Worm (Caenorhabditis elegans) whole organism, L4 larva: ENCODE results near the gene his-24.

ENCODE experiments used
- D1046.2 ChIP-seq: fragments of 200-800 bp; sonication (Bioruptor generic); IDR thresholded peaks from 2 replicates; pipeline ENCODE4 v1.3.6; 2022; ENCODE audit warnings: missing genetic modification characterization, missing compliant biosample characterization
- F10B5.3 ChIP-seq: sonication (generic microtip); optimal IDR thresholded peaks from 2 replicates; lab custom pipeline; 2016; ENCODE audit warnings: mild to moderate bottlenecking, missing genetic modification characterization, missing compliant biosample characterization
- F26F4.8 ChIP-seq: fragments of 200-800 bp; sonication (Bioruptor generic); conservative IDR thresholded peaks from 2 replicates; pipeline ENCODE4 v1.3.6; 2022; ENCODE audit warnings: missing genetic modification characterization, missing compliant biosample characterization
- F37D6.2 ChIP-seq: sonication (generic microtip); optimal IDR thresholded peaks from 2 replicates; lab custom pipeline; 2016; ENCODE audit warnings: mild to moderate bottlenecking, missing genetic modification characterization, missing compliant biosample characterization
- ZK546.5 ChIP-seq, 2 experiments: sonication (generic microtip); optimal IDR thresholded peaks; 2 replicates each; lab custom pipeline; 2017; ENCODE audit warnings: missing biosample characterization in 2 of 2, missing genetic modification characterization in 2 of 2
- aha-1 ChIP-seq: fragments of 150-350 bp; peaks from one replicate; lab custom pipeline; 2014; ENCODE audit warnings: missing biosample characterization, missing genetic modification characterization
- aly-2 ChIP-seq: sonication (generic microtip); optimal IDR thresholded peaks from 2 replicates; lab custom pipeline; 2018; ENCODE audit warnings: missing biosample characterization, missing genetic modification characterization
- attf-4 ChIP-seq: sonication (generic microtip); optimal IDR thresholded peaks from 3 replicates; lab custom pipeline; 2017; ENCODE audit warnings: missing biosample characterization, missing genetic modification characterization
- ceh-20 ChIP-seq: fragments of 200-800 bp; sonication (Bioruptor generic); IDR thresholded peaks from 2 replicates; pipeline ENCODE4 v1.3.6; 2022; ENCODE audit warnings: missing genetic modification reagents, missing genetic modification characterization, missing compliant biosample characterization
- ceh-32 ChIP-seq: sonication (generic microtip); optimal IDR thresholded peaks from 2 replicates; lab custom pipeline; 2016; ENCODE audit warnings: mild to moderate bottlenecking, missing genetic modification characterization, missing compliant biosample characterization; ENCODE audit not compliant: poor library complexity
- ceh-44 ChIP-seq: fragments of 200-800 bp; sonication (Bioruptor generic); IDR thresholded peaks from 2 replicates; pipeline ENCODE4 v1.3.6; 2022; ENCODE audit warnings: missing genetic modification reagents, missing genetic modification characterization, missing compliant biosample characterization
- ceh-62 ChIP-seq: sonication (generic microtip); optimal IDR thresholded peaks from 2 replicates; lab custom pipeline; 2017; ENCODE audit warnings: missing biosample characterization, missing genetic modification characterization
- cey-2 ChIP-seq: sonication (generic microtip); optimal IDR thresholded peaks from 3 replicates; lab custom pipeline; 2017; ENCODE audit warnings: missing genetic modification characterization, mild to moderate bottlenecking, missing compliant biosample characterization, antibody characterized with exemption, borderline replicate concordance; ENCODE audit not compliant: insufficient read depth
- daf-16 ChIP-seq, 3 experiments: sonication (generic microtip); optimal IDR thresholded peaks; 2 replicates each; lab custom pipeline; 2016 to 2017; ENCODE audit warnings: missing genetic modification characterization in 3 of 3, missing genetic modification reagents in 3 of 3, mild to moderate bottlenecking in 2 of 3, missing compliant biosample characterization in 2 of 3, missing biosample characterization in 1 of 3, moderate library complexity in 1 of 3
- daf-19 ChIP-seq: fragments of 200-800 bp; sonication (Bioruptor generic); conservative IDR thresholded peaks from 2 replicates; pipeline ENCODE4 v1.3.6; 2022; ENCODE audit warnings: missing genetic modification characterization, missing compliant biosample characterization
- dmd-6 ChIP-seq: fragments of 200-800 bp; sonication (Bioruptor generic); IDR thresholded peaks from 2 replicates; pipeline ENCODE4 v1.3.6; 2022; ENCODE audit warnings: missing genetic modification reagents, missing genetic modification characterization, missing compliant biosample characterization
- dmd-8 ChIP-seq: fragments of 200-800 bp; sonication (Bioruptor generic); IDR thresholded peaks from 2 replicates; pipeline ENCODE4 v1.3.6; 2022; ENCODE audit warnings: missing genetic modification characterization, missing compliant biosample characterization
- dmd-9 ChIP-seq: fragments of 200-800 bp; sonication (Bioruptor generic); IDR thresholded peaks from 2 replicates; pipeline ENCODE4 v1.3.6; 2022; ENCODE audit warnings: missing genetic modification reagents, missing genetic modification characterization, missing compliant biosample characterization
- egl-43 ChIP-seq: fragments of 200-800 bp; sonication (Bioruptor generic); IDR thresholded peaks from 2 replicates; pipeline ENCODE4 v1.3.6; 2022; ENCODE audit warnings: missing genetic modification reagents, missing genetic modification characterization, missing compliant biosample characterization
- fos-1 ChIP-seq: fragments of 150-350 bp; optimal IDR thresholded peaks from 2 replicates; lab custom pipeline; 2014; ENCODE audit warnings: missing biosample characterization, missing genetic modification characterization
- hif-1 ChIP-seq, 2 experiments: sonication (generic microtip); optimal IDR thresholded peaks; 2 replicates each; lab custom pipeline; 2016 to 2017; ENCODE audit warnings: missing compliant biosample characterization in 2 of 2, missing genetic modification characterization in 2 of 2, missing genetic modification reagents in 2 of 2, missing genotype in 2 of 2, mild to moderate bottlenecking in 1 of 2
- hlh-11 ChIP-seq: fragments of 200-800 bp; sonication (Bioruptor generic); optimal IDR thresholded peaks from 2 replicates; lab custom pipeline; 2018; ENCODE audit warnings: mild to moderate bottlenecking, missing genetic modification characterization, missing compliant biosample characterization
- hlh-30 ChIP-seq: sonication (generic microtip); optimal IDR thresholded peaks from 2 replicates; lab custom pipeline; 2017; ENCODE audit warnings: antibody characterized with exemption, mild to moderate bottlenecking, missing genetic modification characterization, missing compliant biosample characterization; ENCODE audit not compliant: insufficient read depth
- lin-1 ChIP-seq: fragments of 200-800 bp; sonication (Bioruptor generic); IDR thresholded peaks from 2 replicates; pipeline ENCODE4 v1.3.6; 2022; ENCODE audit warnings: missing genetic modification reagents, missing genetic modification characterization, missing compliant biosample characterization
- lin-15B ChIP-seq: fragments of 150-350 bp; sonication (generic microtip); optimal IDR thresholded peaks from 3 replicates; lab custom pipeline; 2014; ENCODE audit warnings: missing biosample characterization, missing genetic modification characterization
- lin-29 ChIP-seq: fragments of 200-800 bp; sonication (Bioruptor generic); IDR thresholded peaks from 2 replicates; pipeline ENCODE4 v1.3.6; 2022; ENCODE audit warnings: missing genetic modification reagents, missing genetic modification characterization, missing compliant biosample characterization
- lin-38 ChIP-seq: fragments of 200-800 bp; sonication (Bioruptor generic); IDR thresholded peaks from 2 replicates; pipeline ENCODE4 v1.3.6; 2022; ENCODE audit warnings: missing genetic modification reagents, missing genetic modification characterization, missing compliant biosample characterization
- lin-39 ChIP-seq: fragments of 150-350 bp; optimal IDR thresholded peaks from 2 replicates; lab custom pipeline; 2014; ENCODE audit warnings: missing biosample characterization, missing genetic modification reagents, missing genetic modification characterization
- mdt-29 ChIP-seq: fragments of 200-800 bp; sonication (Bioruptor generic); IDR thresholded peaks from 2 replicates; pipeline ENCODE4 v1.3.6; 2022; ENCODE audit warnings: missing genetic modification reagents, missing genetic modification characterization, missing compliant biosample characterization
- mes-2 ChIP-seq: sonication (generic microtip); optimal IDR thresholded peaks from 2 replicates; lab custom pipeline; 2016; ENCODE audit warnings: missing genotype, mild to moderate bottlenecking, missing genetic modification characterization, missing compliant biosample characterization; ENCODE audit not compliant: poor library complexity, severe bottlenecking
- nhr-41 ChIP-seq: fragments of 200-800 bp; sonication (Bioruptor generic); IDR thresholded peaks from 2 replicates; pipeline ENCODE4 v1.3.6; 2022; ENCODE audit warnings: missing genetic modification reagents, missing genetic modification characterization, missing compliant biosample characterization
- nhr-48 ChIP-seq: sonication (generic microtip); optimal IDR thresholded peaks from 2 replicates; lab custom pipeline; 2016; ENCODE audit warnings: mild to moderate bottlenecking, missing genetic modification characterization, missing compliant biosample characterization
- saeg-2 ChIP-seq: fragments of 200-800 bp; sonication (Bioruptor generic); IDR thresholded peaks from 2 replicates; pipeline ENCODE4 v1.3.6; 2022; ENCODE audit warnings: missing genetic modification reagents, missing genetic modification characterization, missing compliant biosample characterization
- unc-39 ChIP-seq: sonication (generic microtip); optimal IDR thresholded peaks from 2 replicates; lab custom pipeline; 2017; ENCODE audit warnings: missing biosample characterization, missing genetic modification characterization
- zfp-3 ChIP-seq: fragments of 200-800 bp; sonication (Bioruptor generic); conservative IDR thresholded peaks from 2 replicates; pipeline ENCODE4 v1.3.6; 2022; ENCODE audit warnings: missing genetic modification reagents, missing genetic modification characterization, missing compliant biosample characterization
- zip-11 ChIP-seq: fragments of 200-800 bp; sonication (Bioruptor generic); IDR thresholded peaks from 2 replicates; pipeline ENCODE4 v1.3.6; 2022; ENCODE audit warnings: missing genetic modification characterization, missing compliant biosample characterization
- ztf-11 ChIP-seq: fragments of 150-350 bp; optimal IDR thresholded peaks from 2 replicates; lab custom pipeline; 2014; ENCODE audit warnings: missing biosample characterization, missing genetic modification characterization

The his-24 gene

DNA sequence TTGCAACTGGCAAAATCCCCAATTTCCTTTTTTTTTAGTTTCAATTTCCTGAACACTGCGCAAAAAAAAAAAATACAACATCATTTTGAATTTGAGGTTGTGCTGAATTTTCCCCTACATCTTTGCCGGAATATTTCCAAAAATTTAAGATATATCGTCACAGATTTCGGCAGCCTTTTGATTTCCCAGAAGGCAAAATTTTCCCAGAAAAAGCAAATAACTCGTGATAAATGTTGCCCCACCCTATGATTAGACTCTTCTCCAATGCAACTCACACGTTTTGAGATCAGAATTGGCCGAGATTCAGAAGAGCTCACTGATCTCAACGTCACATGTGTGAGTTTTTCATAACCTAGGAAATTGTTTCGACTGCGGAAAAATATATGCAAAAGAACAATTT is 2.5 kb downstream of the his-24 start:
- TF ChIP-seq zip-11 (GFP tag; lab: Robert Waterston, UW) (no peak), mes-2 (tag; lab: Kevin White, UChicago) (no peak), ceh-32 (tag; lab: Kevin White, UChicago) (no peak), lin-38 (GFP tag; lab: Robert Waterston, UW) (no peak), D1046.2 (GFP tag; lab: Robert Waterston, UW) (no peak), aly-2 (tag; lab: Kevin White, UChicago) (no peak), mdt-29 (GFP tag; lab: Robert Waterston, UW) (no peak), ceh-44 (GFP tag; lab: Robert Waterston, UW) (no peak), F37D6.2 (tag; lab: Kevin White, UChicago) (no peak), ZK546.5 (tag; optimal IDR thresholded peaks at IDR 0.05; lab: Kevin White, UChicago) (no peak), nhr-48 (tag; lab: Kevin White, UChicago) (no peak), lin-39 (tag; lab: Kevin White, UChicago) (no peak), F10B5.3 (tag; lab: Kevin White, UChicago) (no peak), attf-4 (no peak), saeg-2 (GFP tag; lab: Robert Waterston, UW) (no peak), dmd-6 (GFP tag; lab: Robert Waterston, UW) (no peak), lin-29 (GFP tag; lab: Robert Waterston, UW) (no peak), dmd-8 (GFP tag; lab: Robert Waterston, UW) (no peak), egl-43 (no peak), fos-1 (tag; lab: Kevin White, UChicago) (no peak)

DNA sequence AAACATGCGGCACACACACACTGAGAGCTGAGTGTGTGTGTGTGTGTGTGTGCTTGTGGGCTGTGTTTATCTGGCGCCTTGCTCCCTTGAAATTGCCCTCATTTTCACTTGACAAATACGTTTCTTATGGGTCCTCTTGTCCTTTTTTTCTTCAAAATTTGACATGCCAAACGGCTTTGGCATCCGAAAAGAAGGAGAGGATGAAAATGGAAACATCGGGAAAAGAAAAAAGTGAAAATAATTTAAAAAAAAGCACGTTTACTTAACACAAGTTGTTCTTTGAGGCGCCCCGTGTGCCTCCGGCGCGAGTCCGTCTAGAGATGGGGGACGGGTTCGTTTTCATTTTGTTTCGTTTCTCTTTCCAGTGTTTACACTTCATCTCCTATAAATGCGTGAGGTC is 5.2 kb downstream of the his-24 start:
- no peak for TF ChIP-seq unc-39 (tag; lab: Kevin White, UChicago)
- peak; percentile 81 for TF ChIP-seq aha-1 (tag; lab: Kevin White, UChicago)
- TF ChIP-seq nhr-41 (GFP tag; lab: Robert Waterston, UW): no peak
- peak in 1 of 2 experiments; percentile 82 for TF ChIP-seq hif-1 (tag; optimal IDR thresholded peaks at IDR 0.05; lab: Kevin White, UChicago)
- TF ChIP-seq hlh-30 (tag; lab: Kevin White, UChicago): peak; percentile 20
- TF ChIP-seq F37D6.2 (tag; lab: Kevin White, UChicago): no peak
- TF ChIP-seq ceh-20 (GFP tag; lab: Robert Waterston, UW): no peak

DNA sequence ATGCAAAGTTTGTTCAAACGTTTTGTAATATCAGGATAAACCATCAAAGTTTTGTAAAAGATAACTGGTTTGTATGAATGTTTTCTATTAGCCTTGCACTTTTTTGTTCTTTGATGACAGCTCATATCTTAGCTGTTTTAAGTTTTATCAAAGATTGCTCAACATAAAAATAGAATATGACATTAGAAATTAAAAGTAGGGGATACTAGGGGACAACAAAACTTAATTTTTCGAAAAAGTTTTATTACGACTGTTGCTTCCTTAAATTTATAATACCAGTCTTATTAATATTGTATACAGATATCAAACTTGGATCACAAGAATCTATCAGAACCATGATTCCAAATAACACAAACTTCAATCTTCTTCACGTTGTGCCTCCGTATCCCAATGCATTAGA is 5.9 kb downstream of the his-24 start, which contains the start of gene ztf-14:
Gene ztf-14, plus strand, starts transcription at position 301 of the 400 bp plus-strand sequence.
- TF ChIP-seq hif-1 (tag; optimal IDR thresholded peaks at IDR 0.05; lab: Kevin White, UChicago) (no peak), F26F4.8 (GFP tag; lab: Robert Waterston, UW) (no peak), ceh-62 (no peak), hlh-11 (tag; lab: Kevin White, UChicago) (no peak), daf-19 (GFP tag; lab: Robert Waterston, UW) (no peak), unc-39 (tag; lab: Kevin White, UChicago) (no peak), lin-1 (GFP tag; lab: Robert Waterston, UW) (no peak), dmd-9 (GFP tag; lab: Robert Waterston, UW) (no peak), cey-2 (tag; lab: Kevin White, UChicago) (no peak), zfp-3 (GFP tag; lab: Robert Waterston, UW) (no peak), ztf-11 (tag; lab: Kevin White, UChicago) (no peak)

DNA sequence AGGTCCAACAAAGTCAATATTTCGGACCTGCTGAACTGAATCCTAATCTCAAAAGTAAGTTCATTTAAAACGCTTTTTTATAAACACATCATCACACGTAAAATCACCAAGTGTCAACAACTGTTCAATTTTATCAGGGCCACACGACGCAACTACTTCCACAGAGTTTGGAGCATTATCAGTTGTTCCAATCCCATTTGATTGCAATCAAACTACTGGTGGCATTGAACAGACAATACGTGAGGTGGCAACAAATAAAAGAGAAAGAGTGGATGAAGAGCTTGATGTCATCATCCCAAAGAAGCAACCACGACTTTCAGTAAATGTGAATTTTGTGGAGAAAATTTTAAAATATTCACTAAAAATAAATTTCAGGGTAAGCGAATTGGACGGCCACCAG is 6.7 kb downstream of the his-24 start:
- TF ChIP-seq lin-15B (tag; lab: Kevin White, UChicago) (no peak), daf-16 (GFP tag; optimal IDR thresholded peaks at IDR 0.05; lab: Kevin White, UChicago) (peak in 1 of 2 experiments; percentile 1), daf-16 (tag; optimal IDR thresholded peaks at IDR 0.05; lab: Kevin White, UChicago) (peak; percentile 17)
